Worm (Caenorhabditis elegans) whole organism, L4/young adult: ENCODE results near the gene F39F10.2.
A peak's percentile ranks its signal among the peaks of the same experiment; 100 is the strongest.
"Not testable (repeated sequence)": the region's sequence is repeated elsewhere in the genome, so short reads cannot be mapped to it uniquely, and the experiment has no call there.

Experiments
- W03F9.2 ChIP-seq: fragments of 150-350 bp; optimal IDR thresholded peaks from 2 replicates; lab custom pipeline; 2014; ENCODE audit warnings: missing biosample characterization, missing genetic modification characterization
- dao-5 ChIP-seq: sonication (generic microtip); optimal IDR thresholded peaks from 2 replicates; lab custom pipeline; 2016; ENCODE audit warnings: missing genotype, missing genetic modification characterization, moderate library complexity, missing compliant biosample characterization
- him-1 ChIP-seq: sonication (generic microtip); optimal IDR thresholded peaks from 2 replicates; lab custom pipeline; 2016; ENCODE audit warnings: missing genotype, missing genetic modification reagents, missing genetic modification characterization, missing compliant biosample characterization

The F39F10.2 gene

DNA sequence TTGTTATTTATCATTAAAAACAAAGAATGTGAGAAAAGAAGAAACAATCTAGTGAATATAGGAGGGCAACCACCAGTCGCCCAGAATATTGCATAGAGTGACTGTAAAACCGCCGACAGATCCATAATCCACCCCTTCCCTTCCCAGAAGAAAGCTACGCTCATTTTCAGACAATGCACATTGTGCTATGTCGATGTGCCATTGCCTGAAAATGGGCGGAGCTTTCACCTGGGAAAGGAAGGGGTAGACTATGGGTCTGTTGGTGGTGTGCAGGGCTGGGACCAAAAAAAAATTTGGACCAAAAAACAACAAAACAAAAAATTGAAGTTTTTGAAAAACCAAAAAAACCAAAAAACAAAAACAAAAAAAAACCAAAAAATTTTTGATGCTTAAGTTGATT, 8.9 kb downstream of the F39F10.2 start, which contains the start of gene F39F10.4:
Gene F39F10.4 (minus strand): TSS at position 101 of the 400 bp plus-strand sequence.
- no peak for TF ChIP-seq dao-5 (tag; lab: Kevin White, UChicago)
- no peak for TF ChIP-seq him-1 (tag; lab: Kevin White, UChicago)
- TF ChIP-seq W03F9.2 (tag; lab: Kevin White, UChicago), result no peak

DNA sequence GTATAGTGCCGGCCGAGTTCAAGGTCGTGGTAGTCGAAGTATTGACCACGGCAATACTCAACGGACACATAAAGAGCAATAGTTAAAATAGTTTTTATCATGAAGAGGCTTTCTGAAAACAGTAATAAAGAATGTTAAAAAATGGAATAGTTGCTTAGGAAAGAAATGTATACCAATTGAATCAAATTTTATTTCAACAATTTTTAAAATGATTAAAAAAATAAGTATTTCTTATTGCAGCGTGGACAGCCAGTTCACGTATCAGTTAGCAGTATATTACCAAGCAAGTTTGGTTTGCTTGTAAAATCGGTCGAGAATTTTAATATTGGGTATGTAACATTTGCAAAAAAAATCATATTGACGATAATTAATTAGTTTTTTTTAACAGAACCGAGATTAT, 19.0 kb downstream of the F39F10.2 start, which contains the start of gene F39F10.5:
Gene F39F10.5 (minus strand): TSS at position 101 of the 400 bp plus-strand sequence.
- not testable (repeated sequence) for TF ChIP-seq W03F9.2, dao-5, him-1 (tag; lab: Kevin White, UChicago)

DNA sequence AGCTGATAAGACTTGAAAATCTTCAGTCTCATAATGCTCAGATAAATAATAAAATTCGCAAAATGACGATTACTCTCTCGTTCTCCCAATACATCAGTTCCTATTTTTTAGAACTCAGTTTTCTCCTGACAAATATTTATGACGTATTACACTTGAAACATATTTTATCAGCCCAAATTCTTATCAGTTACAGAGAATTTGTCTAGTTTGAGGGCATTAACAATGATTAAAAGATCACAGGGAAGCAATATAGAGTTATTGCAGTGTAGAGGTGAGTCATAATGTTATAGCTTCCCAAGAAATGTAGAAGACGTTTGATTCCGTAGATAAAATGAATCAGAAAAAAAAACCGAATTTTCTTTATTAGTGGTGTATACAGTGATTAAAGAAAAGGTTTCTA, 24.8 kb downstream of the F39F10.2 start:
- TF ChIP-seq him-1 (tag; lab: Kevin White, UChicago), result no peak
- no peak for TF ChIP-seq dao-5 (tag; lab: Kevin White, UChicago)
- TF ChIP-seq W03F9.2 (tag; lab: Kevin White, UChicago), result no peak

DNA sequence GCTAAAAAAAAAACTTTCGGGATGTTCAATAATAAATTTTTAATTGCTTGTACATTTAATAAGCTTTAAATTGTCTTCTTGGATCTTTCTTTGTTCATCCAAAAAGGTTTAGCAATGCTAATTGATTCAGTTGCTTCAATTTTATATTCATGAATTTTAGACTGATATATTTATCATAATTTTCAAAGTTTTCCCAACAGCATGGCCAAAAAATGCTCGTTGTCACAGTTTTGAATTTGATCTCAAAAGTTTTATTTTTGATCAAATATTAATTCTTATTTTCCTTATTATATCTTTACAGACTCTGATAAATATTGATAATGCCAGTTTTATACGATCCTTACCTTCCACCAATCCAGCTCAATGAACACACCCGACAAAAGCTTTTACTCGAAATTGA, 26.9 kb downstream of the F39F10.2 start, which contains the start of gene fbxb-114:
Gene fbxb-114 (plus strand): TSS at position 301 of the 400 bp plus-strand sequence.
- no peak for TF ChIP-seq him-1 (tag; lab: Kevin White, UChicago)
- no peak for TF ChIP-seq dao-5 (tag; lab: Kevin White, UChicago)
- no peak for TF ChIP-seq W03F9.2 (tag; lab: Kevin White, UChicago)

DNA sequence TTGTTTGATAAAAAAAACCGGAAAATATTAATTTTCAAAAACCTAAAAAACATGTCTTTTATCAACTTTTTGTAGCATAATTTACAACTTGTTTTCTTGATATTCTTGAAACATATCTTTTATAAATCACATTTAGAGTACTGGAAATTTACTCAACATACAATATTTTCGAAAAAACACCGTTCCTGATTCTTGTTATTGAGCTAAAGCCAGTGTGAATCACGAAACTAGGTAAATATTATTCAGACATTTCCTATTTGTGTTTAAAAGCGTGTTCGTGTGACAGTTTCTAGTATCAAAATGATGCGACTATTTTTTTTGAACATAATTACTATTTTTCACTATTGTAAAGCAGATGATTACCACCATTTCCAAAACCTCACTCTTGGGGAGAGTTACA, 29.0 kb downstream of the F39F10.2 start, which contains the start of gene C30E1.4:
Gene C30E1.4 (plus strand): TSS at position 301 of the 400 bp plus-strand sequence.
- no peak for TF ChIP-seq W03F9.2 (tag; lab: Kevin White, UChicago)
- no peak for TF ChIP-seq dao-5 (tag; lab: Kevin White, UChicago)
- no peak for TF ChIP-seq him-1 (tag; lab: Kevin White, UChicago)

DNA sequence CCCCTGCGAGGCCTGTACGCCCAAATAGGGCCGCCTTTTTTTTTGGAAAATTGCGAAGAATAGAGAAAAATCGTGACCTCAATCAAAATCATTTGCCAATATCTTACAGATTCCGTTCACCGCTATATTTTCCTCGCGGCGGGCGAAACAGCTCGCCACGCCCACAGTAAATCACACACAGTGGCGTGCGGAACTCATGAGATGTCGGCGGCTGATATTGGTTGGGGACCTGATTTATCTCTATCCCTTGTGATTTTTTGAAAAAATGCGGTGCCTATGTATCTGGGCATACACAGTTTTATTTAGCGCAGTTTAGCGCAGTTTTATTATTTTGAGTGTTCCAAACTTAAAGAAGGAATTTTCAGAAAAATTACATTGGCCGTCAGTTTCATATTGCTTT, 30.7 kb downstream of the F39F10.2 start:
- TF ChIP-seq dao-5 (tag; lab: Kevin White, UChicago) (no peak), W03F9.2 (tag; lab: Kevin White, UChicago) (no peak), him-1 (tag; lab: Kevin White, UChicago) (no peak)

DNA sequence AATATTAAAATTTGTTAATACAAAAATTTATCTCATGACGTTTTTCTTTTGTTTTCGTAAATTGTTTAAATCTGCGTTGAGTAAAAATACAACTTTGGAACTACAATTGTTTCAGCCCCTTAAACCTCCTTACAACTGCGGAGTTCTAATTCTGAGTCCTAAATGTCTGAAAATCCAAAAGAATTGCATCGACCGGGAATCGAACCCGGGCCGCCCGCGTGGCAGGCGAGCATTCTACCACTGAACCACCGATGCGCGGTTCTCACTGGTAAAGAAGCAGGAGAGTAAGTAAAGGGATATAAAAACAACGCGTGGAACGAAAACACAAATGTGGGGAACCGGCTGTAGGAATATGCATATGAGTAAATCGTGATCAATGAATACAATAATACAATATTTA, 33.4 kb downstream of the F39F10.2 start:
- TF ChIP-seq him-1 (tag; lab: Kevin White, UChicago), result peak; percentile 52
- TF ChIP-seq dao-5 (tag; lab: Kevin White, UChicago), result no peak

DNA sequence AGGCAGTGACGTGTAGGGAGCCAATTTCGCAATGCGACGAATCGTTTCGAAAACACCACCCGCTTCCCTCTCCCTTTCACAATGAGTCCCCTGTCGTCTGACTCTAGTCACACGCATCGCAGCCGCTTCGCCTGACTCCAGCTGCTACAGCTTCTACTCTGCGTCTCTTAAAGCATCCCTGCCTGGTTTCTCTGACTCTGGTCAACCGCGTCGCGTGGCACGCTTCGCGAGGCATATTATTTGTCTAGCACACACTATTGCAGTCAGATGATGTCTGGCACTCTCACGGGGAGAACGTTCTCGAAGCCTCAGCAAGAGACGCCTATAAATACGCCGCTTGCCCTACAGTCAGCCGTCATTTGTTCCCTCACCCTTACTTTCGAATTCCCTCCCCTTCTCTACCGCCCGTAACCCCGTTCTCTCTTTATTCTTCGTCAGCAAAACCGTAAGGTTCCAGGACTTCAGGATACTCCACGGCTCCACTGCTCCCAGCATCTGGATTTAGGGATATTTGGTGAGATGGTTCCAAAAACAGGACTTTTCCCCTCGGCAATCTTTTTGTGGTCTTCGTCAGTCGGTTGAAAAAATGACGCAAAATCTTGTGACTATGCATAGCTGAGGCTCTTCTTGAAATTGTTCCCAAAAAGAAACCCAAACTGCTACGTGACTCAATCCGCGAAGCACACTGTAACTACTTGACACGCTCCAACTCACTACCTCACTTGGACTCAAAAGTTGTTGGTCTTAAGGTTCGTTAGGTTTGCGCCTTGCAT, 35.1 kb downstream of the F39F10.2 start:
- TF ChIP-seq dao-5 (tag; lab: Kevin White, UChicago), result peak; percentile 64
- peak; percentile 90 for TF ChIP-seq W03F9.2 (tag; lab: Kevin White, UChicago)
- TF ChIP-seq him-1 (tag; lab: Kevin White, UChicago), result peak; percentile 96

DNA sequence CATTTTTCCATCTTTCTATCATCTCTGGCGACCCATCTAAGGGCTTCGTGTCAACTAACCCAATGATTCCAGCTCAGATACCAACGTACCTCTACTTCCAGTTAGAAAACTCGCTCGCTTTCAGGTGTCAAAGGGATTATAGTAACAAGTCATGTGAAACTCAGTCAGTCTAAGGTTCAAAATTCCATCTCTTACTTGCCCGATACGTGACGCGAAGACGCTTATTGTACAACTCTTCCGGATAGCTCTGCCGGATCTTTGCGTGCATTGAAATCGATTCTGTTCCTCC, 35.6 kb downstream of the F39F10.2 start:
- no peak for TF ChIP-seq him-1 (tag; lab: Kevin White, UChicago)
- no peak for TF ChIP-seq dao-5 (tag; lab: Kevin White, UChicago)
- TF ChIP-seq W03F9.2 (tag; lab: Kevin White, UChicago), result no peak

DNA sequence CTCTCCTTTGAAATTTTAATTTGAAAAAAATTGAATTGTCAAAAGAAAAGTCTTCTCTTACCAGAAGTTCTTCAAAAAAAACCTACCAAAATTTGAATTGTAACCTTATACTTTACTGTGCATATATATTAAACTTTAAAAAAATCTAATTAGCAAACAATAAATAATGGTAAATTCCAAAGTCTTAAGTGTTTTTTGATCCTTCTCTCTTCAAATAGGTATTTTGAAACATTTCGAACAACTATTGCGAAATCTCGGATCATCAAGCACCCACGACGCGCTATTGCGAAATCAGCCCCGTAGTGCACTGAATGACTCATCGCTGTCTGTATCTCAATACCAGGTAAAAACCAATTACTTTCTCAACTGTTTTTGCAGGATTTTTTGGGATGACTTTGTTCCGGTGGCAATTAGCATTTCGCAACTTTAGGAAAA, 36.0 kb downstream of the F39F10.2 start:
- peak; percentile 62 for TF ChIP-seq dao-5 (tag; lab: Kevin White, UChicago)
- TF ChIP-seq him-1 (tag; lab: Kevin White, UChicago), result peak; percentile 36
- no peak for TF ChIP-seq W03F9.2 (tag; lab: Kevin White, UChicago)

DNA sequence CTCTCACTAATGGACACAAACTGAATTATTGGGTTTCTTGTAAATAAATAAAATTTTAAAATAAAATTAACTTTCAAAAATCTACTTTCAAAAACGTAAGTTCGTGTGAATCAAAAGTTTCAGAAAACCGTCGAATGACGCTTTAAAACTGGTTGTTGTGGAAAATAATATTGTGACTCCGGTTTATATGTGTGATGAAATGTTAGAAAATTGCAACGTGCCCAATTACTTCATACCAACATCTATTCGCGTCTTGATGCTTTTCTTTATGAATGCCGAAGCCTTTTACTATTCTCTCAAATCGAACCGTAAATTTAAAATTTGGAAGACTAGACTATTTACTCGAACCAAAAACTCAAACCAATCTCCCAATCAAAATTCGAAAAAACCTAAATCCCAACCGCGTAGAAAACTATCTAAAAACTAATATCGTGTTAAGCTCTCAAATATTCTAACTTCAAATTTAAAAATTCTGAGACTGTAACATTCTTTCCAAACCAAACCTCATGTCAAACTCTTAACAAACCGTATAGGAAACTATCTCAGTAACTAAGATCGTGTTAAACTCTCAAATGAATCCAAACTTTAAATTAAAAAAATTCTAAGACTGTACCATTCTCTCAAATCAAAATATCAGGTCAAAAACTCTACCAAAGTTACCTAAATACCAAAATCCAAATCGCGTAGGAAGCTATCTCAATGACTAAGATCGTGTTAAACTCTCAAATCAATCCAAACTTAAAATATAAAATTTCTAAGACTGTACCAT, 36.8 kb downstream of the F39F10.2 start:
- TF ChIP-seq dao-5 (tag; lab: Kevin White, UChicago) (no peak), W03F9.2 (tag; lab: Kevin White, UChicago) (no peak), him-1 (tag; lab: Kevin White, UChicago) (no peak)

DNA sequence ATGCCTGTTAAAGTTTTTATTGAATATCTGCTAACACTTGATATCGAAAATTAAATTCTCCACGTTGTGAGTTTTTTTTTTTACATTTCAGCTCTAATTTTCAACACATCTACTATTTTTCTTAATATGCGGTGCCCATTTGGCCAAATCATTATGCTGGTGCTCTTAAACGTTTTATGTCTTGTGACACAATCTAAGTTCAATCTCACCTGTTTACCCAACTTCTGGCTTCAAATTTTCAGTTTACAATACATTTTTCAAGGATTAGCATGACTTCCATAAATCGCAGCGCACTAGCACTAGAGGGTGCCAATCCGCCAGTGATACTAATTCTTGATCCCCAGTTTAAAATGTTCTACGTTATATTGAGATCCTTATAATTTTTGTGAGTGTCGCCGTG, 47.6 kb downstream of the F39F10.2 start:
- TF ChIP-seq dao-5 (tag; lab: Kevin White, UChicago), result no peak
- TF ChIP-seq W03F9.2 (tag; lab: Kevin White, UChicago), result no peak
- no peak for TF ChIP-seq him-1 (tag; lab: Kevin White, UChicago)
